Fruit fly (Drosophila melanogaster): ENCODE results near the gene Droj2.

Droj2 gene

DNA sequence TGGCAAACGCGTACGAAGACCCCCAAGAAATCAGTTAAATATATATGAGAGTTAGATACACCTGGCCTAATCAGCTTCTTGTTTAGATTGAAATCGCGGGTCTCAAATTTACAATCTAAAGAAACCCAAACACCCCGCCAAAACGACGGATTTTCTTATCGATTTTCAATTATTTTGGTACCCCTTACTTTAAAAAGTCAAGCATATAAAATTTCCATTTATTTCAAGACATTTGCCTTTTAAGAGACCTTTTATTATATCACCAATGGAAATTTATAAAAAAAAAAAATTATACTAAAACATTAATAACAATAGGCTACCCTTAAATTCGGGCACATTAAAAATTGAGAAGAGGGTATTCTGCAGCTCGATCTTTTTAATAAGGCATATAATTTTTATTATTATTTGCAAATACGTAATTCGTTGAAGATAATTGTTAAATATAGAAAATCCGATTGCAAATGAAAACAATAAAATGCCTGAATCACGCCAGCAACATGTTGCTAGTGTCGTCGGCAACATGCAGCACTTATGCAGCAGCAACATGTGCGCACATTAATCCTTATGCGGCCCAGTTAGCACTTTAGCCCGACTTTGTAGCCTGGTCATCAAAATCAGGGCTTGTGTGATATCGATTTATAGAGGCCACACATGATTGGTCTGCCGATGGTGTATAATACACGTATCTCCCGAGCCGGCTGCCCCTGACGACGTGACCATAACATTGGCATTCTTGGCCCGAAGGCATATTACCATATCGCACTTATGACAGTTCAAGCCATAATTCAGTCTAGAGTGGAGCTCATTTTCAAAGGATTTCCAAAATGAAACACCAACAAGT lies 9.8 kb upstream of the Droj2 start, which contains the start of the genes Lip3 and CG34309 (continued):
- TF ChIP-seq CG12104 (GFP tag; optimal IDR thresholded peaks at IDR 0.05) (no peak), Nf-YA (GFP tag; IDR thresholded peaks at IDR 0.05) (no peak), jigr1 (GFP tag; IDR thresholded peaks at IDR 0.05) (no peak), CG3281 (GFP tag; optimal IDR thresholded peaks at IDR 0.05) (peak; percentile 2), ems (GFP tag; optimal IDR thresholded peaks at IDR 0.05) (no peak), CG4854 (GFP tag; optimal IDR thresholded peaks at IDR 0.05) (no peak), CG6272 (GFP tag; IDR thresholded peaks at IDR 0.05) (no peak), CG3065 (GFP tag; optimal IDR thresholded peaks at IDR 0.05) (no peak), CG18262 (tag; optimal IDR thresholded peaks at IDR 0.05) (no peak), CG11504 (tag; optimal IDR thresholded peaks at IDR 0.05) (peak; percentile 95), CG33557 (GFP tag; optimal IDR thresholded peaks at IDR 0.05) (no peak), insv (GFP tag; optimal IDR thresholded peaks at IDR 0.05) (no peak), CrebB (tag; optimal IDR thresholded peaks at IDR 0.05) (no peak), CG8478 (optimal IDR thresholded peaks at IDR 0.05) (no peak), Nf-YC (tag; optimal IDR thresholded peaks at IDR 0.05) (no peak), CG7928 (GFP tag; optimal IDR thresholded peaks at IDR 0.05) (no peak), Ets97D (GFP tag; optimal IDR thresholded peaks at IDR 0.05) (no peak), CG2129 (GFP tag; IDR thresholded peaks at IDR 0.05; ENCODE audit: partially characterized antibody) (no peak), Meics (GFP tag; optimal IDR thresholded peaks at IDR 0.05) (peak; percentile 12)

dm6 chr3R:13374913-13375312 lies 7.0 kb upstream of the Droj2 start:
- TF ChIP-seq onecut (GFP tag; IDR thresholded peaks at IDR 0.05) (0 out of 2 replicates have a peak, but pooled peaks have one; percentile 17), CG7987 (GFP tag; optimal IDR thresholded peaks at IDR 0.05) (no peak), CG12769 (tag; optimal IDR thresholded peaks at IDR 0.05) (peak; percentile 59), PHDP (tag; optimal IDR thresholded peaks at IDR 0.05) (peak; percentile 5), CG12744 (GFP tag; optimal IDR thresholded peaks at IDR 0.05) (no peak), CoRest (tag; optimal IDR thresholded peaks at IDR 0.05) (peak; percentile 2), Med (GFP tag) (peak; percentile 5), CG5180 (GFP tag; optimal IDR thresholded peaks at IDR 0.05) (peak; percentile 96), schlank (tag; optimal IDR thresholded peaks at IDR 0.05) (no peak), ap (GFP tag; IDR thresholded peaks at IDR 0.05) (no peak), ci (GFP tag; IDR thresholded peaks at IDR 0.05) (0 out of 3 replicates have a peak, but pooled peaks have one; percentile 35), sens (GFP tag) (peak; percentile 69), CG11504 (tag; optimal IDR thresholded peaks at IDR 0.05) (peak; percentile 62)

DNA sequence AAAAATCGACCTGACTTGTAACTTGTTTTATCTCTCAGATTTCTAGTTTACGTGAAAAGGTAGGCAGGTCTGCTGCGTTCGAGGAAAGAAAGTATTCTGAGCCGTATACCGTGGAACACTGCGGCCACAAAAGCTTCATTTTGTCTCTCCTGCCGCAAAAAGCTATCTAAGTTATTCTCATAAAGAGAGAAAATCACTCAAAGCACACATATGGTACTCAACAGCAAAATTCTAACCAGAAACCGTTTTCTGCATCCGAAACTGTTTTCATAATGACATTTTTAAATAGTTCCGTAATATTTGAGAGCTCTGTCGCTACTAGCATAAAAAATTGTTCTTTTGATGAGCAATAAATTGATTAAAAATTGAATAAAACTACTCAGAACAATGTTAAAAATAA lies 2.2 kb upstream of the Droj2 start, which contains the start of the genes CG9813 and CG8870:
CG9813 (minus strand) TSS at position 101 of the 400 bp plus-strand sequence.
CG8870 (plus strand) TSS at position 168 of the 400 bp plus-strand sequence.
- TF ChIP-seq row (GFP tag; IDR thresholded peaks at IDR 0.05) (no peak), sisA (GFP tag; IDR thresholded peaks at IDR 0.05) (no peak), hkb (optimal IDR thresholded peaks at IDR 0.05) (no peak), hkb (GFP tag; IDR thresholded peaks at IDR 0.05) (0 out of 2 replicates have a peak, but pooled peaks have one; percentile 28), Trl (optimal IDR thresholded peaks at IDR 0.05) (peak; percentile 36 to 52), Trl (GFP tag; optimal IDR thresholded peaks at IDR 0.05) (no peak), z (GFP tag; IDR thresholded peaks at IDR 0.05) (0 out of 3 replicates have a peak, but pooled peaks have one; percentile 32)
